Fruit fly (Drosophila melanogaster) whole organism, prepupa: Measurements from ENCODE around the gene CG15818.

Experiments used
- CG10669 ChIP-seq: fragments of 200-800 bp; sonication (Bioruptor generic); optimal IDR thresholded peaks from 3 replicates; lab custom pipeline; 2018; ENCODE audit warnings: missing biosample characterization, mild to moderate bottlenecking, missing genetic modification characterization, moderate library complexity
- CG11294 ChIP-seq: fragments of 200-800 bp; sonication (Bioruptor generic); IDR thresholded peaks from 2 replicates; pipeline ENCODE4 v1.3.6; 2022; ENCODE audit warnings: missing biosample characterization, missing genetic modification characterization
- CG11902 ChIP-seq: fragments of 200-800 bp; sonication (Bioruptor generic); optimal IDR thresholded peaks from 3 replicates; lab custom pipeline; 2016; ENCODE audit warnings: missing biosample characterization, missing genetic modification characterization
- CG15336 ChIP-seq: fragments of 200-800 bp; sonication (Bioruptor generic); IDR thresholded peaks from 2 replicates; pipeline ENCODE4 v1.3.6; 2022; ENCODE audit warnings: missing biosample characterization, missing genetic modification characterization
- CG1621 ChIP-seq: fragments of 200-800 bp; sonication (Bioruptor generic); optimal IDR thresholded peaks from 3 replicates; lab custom pipeline; 2018; ENCODE audit warnings: missing biosample characterization, mild to moderate bottlenecking, missing genetic modification characterization
- CG16779 ChIP-seq: fragments of 200-800 bp; sonication (Bioruptor generic); optimal IDR thresholded peaks from 3 replicates; lab custom pipeline; 2017; ENCODE audit warnings: missing biosample characterization, mild to moderate bottlenecking, missing genetic modification characterization
- CG34406 ChIP-seq: fragments of 200-800 bp; sonication (Bioruptor generic); optimal IDR thresholded peaks from 3 replicates; lab custom pipeline; 2016; ENCODE audit warnings: missing biosample characterization, missing genetic modification characterization
- CG4318 ChIP-seq: fragments of 200-800 bp; sonication (Bioruptor generic); optimal IDR thresholded peaks from 3 replicates; lab custom pipeline; 2017; ENCODE audit warnings: missing biosample characterization, mild to moderate bottlenecking, missing genetic modification characterization
- CG6163 ChIP-seq: fragments of 200-800 bp; sonication (Bioruptor generic); IDR thresholded peaks from 3 replicates; pipeline ENCODE4 v1.3.6; 2022; ENCODE audit warnings: missing biosample characterization, missing genetic modification characterization
- CG6276 ChIP-seq: fragments of 200-800 bp; sonication (Bioruptor generic); optimal IDR thresholded peaks from 2 replicates; lab custom pipeline; 2017; ENCODE audit warnings: missing biosample characterization, mild to moderate bottlenecking, missing genetic modification characterization
- CG6792 ChIP-seq: fragments of 200-800 bp; sonication (Bioruptor generic); optimal IDR thresholded peaks from 3 replicates; lab custom pipeline; 2016; ENCODE audit warnings: missing biosample characterization, missing genetic modification characterization
- CG6808 ChIP-seq: fragments of 200-800 bp; sonication (Bioruptor generic); optimal IDR thresholded peaks from 3 replicates; lab custom pipeline; 2017; ENCODE audit warnings: missing biosample characterization, missing genetic modification characterization, mild to moderate bottlenecking, moderate library complexity, missing genetic modification reagents
- CG6854 ChIP-seq: fragments of 200-800 bp; sonication (Bioruptor generic); optimal IDR thresholded peaks from 2 replicates; lab custom pipeline; 2017; ENCODE audit warnings: missing biosample characterization, mild to moderate bottlenecking, missing genetic modification characterization
- CG7368 ChIP-seq: fragments of 200-800 bp; sonication (Bioruptor generic); optimal IDR thresholded peaks from 3 replicates; lab custom pipeline; 2016; ENCODE audit warnings: missing biosample characterization, missing genetic modification characterization
- CG8319 ChIP-seq: fragments of 200-800 bp; sonication (Bioruptor generic); optimal IDR thresholded peaks from 3 replicates; lab custom pipeline; 2016; ENCODE audit warnings: missing biosample characterization, missing genetic modification characterization
- CG8632 ChIP-seq: fragments of 200-800 bp; sonication (Bioruptor generic); optimal IDR thresholded peaks from 3 replicates; lab custom pipeline; 2016; ENCODE audit warnings: missing biosample characterization, missing genetic modification characterization
- CG9139 ChIP-seq: fragments of 200-800 bp; sonication (Bioruptor generic); optimal IDR thresholded peaks from 3 replicates; lab custom pipeline; 2017; ENCODE audit warnings: missing biosample characterization, mild to moderate bottlenecking, missing genetic modification characterization
- Eip75B ChIP-seq: fragments of 200-800 bp; sonication (Bioruptor generic); optimal IDR thresholded peaks from 3 replicates; lab custom pipeline; 2016; ENCODE audit warnings: missing biosample characterization, missing genetic modification characterization
- Eip78C ChIP-seq: fragments of 200-800 bp; sonication (Bioruptor generic); peaks from one replicate; lab custom pipeline; 2016; ENCODE audit warnings: missing biosample characterization, missing genetic modification characterization
- Eip93F ChIP-seq: fragments of 200-800 bp; sonication (Bioruptor generic); optimal IDR thresholded peaks from 2 replicates; lab custom pipeline; 2016; ENCODE audit warnings: missing biosample characterization, mild to moderate bottlenecking, missing genetic modification characterization
- Ets21C ChIP-seq: fragments of 200-800 bp; sonication (Bioruptor generic); optimal IDR thresholded peaks from 3 replicates; lab custom pipeline; 2016; ENCODE audit warnings: missing biosample characterization, missing genetic modification characterization
- Ets96B ChIP-seq: fragments of 200-800 bp; optimal IDR thresholded peaks from 2 replicates; lab custom pipeline; 2019; ENCODE audit warnings: missing biosample characterization, mild to moderate bottlenecking, missing genetic modification characterization, moderate library complexity
- Gug ChIP-seq: fragments of 200-800 bp; sonication (Bioruptor generic); IDR thresholded peaks from 2 replicates; pipeline ENCODE4 v1.3.6; 2022; ENCODE audit warnings: missing biosample characterization, missing genetic modification characterization
- Hr38 ChIP-seq: sonication (Bioruptor generic); optimal IDR thresholded peaks from 2 replicates; lab custom pipeline; 2016; ENCODE audit warnings: missing biosample characterization, missing genetic modification characterization
- Hr39 ChIP-seq: fragments of 200-800 bp; sonication (Bioruptor generic); optimal IDR thresholded peaks from 2 replicates; lab custom pipeline; 2016; ENCODE audit warnings: missing biosample characterization, missing genetic modification characterization
- Hr4 ChIP-seq: fragments of 200-800 bp; sonication (Bioruptor generic); optimal IDR thresholded peaks from 3 replicates; lab custom pipeline; 2016; ENCODE audit warnings: missing biosample characterization, missing genetic modification characterization
- Lpt ChIP-seq: fragments of 200-800 bp; sonication (Bioruptor generic); optimal IDR thresholded peaks from 3 replicates; lab custom pipeline; 2016; ENCODE audit warnings: missing biosample characterization, missing genetic modification characterization
- Met ChIP-seq: fragments of 200-800 bp; sonication (Bioruptor generic); optimal IDR thresholded peaks from 3 replicates; lab custom pipeline; 2016; ENCODE audit warnings: missing biosample characterization, missing genetic modification characterization
- OdsH ChIP-seq: fragments of 200-800 bp; sonication (Bioruptor generic); optimal IDR thresholded peaks from 3 replicates; lab custom pipeline; 2016; ENCODE audit warnings: missing biosample characterization, missing genetic modification characterization
- Smox ChIP-seq: fragments of 200-800 bp; sonication (Bioruptor generic); optimal IDR thresholded peaks from 3 replicates; lab custom pipeline; 2016; ENCODE audit warnings: missing biosample characterization, missing genetic modification characterization
- Sox102F ChIP-seq: fragments of 200-800 bp; sonication (Bioruptor generic); optimal IDR thresholded peaks from 2 replicates; lab custom pipeline; 2016; ENCODE audit warnings: missing biosample characterization, mild to moderate bottlenecking, missing genetic modification characterization
- Sox14 ChIP-seq: fragments of 200-800 bp; sonication (Bioruptor generic); optimal IDR thresholded peaks from 3 replicates; lab custom pipeline; 2016; ENCODE audit warnings: missing biosample characterization, missing genetic modification characterization
- achi ChIP-seq: fragments of 200-800 bp; sonication (Bioruptor generic); optimal IDR thresholded peaks from 3 replicates; lab custom pipeline; 2016; ENCODE audit warnings: missing biosample characterization, missing genetic modification characterization
- cyc ChIP-seq: fragments of 200-800 bp; sonication (Bioruptor generic); optimal IDR thresholded peaks from 3 replicates; lab custom pipeline; 2016; ENCODE audit warnings: missing biosample characterization, missing genetic modification characterization
- dac ChIP-seq: fragments of 200-800 bp; sonication (Bioruptor generic); optimal IDR thresholded peaks from 2 replicates; lab custom pipeline; 2017; ENCODE audit warnings: missing biosample characterization, mild to moderate bottlenecking, missing genetic modification characterization
- dsx ChIP-seq: fragments of 200-800 bp; optimal IDR thresholded peaks from 3 replicates; lab custom pipeline; 2019; ENCODE audit warnings: missing biosample characterization, mild to moderate bottlenecking, missing genetic modification characterization, moderate library complexity; ENCODE audit not compliant: poor library complexity, severe bottlenecking
- eg ChIP-seq: fragments of 200-800 bp; sonication (Bioruptor generic); IDR thresholded peaks from 3 replicates; pipeline ENCODE4 v1.3.6; 2022; ENCODE audit warnings: missing biosample characterization, missing genetic modification characterization
- esn ChIP-seq: fragments of 200-800 bp; sonication (Bioruptor generic); optimal IDR thresholded peaks from 2 replicates; lab custom pipeline; 2016; ENCODE audit warnings: missing biosample characterization, mild to moderate bottlenecking, missing genetic modification characterization, moderate library complexity
- fd59A ChIP-seq: fragments of 200-800 bp; sonication (Bioruptor generic); optimal IDR thresholded peaks from 2 replicates; lab custom pipeline; 2017; ENCODE audit warnings: missing biosample characterization, mild to moderate bottlenecking, missing genetic modification characterization, missing genetic modification reagents
- fd85E ChIP-seq: fragments of 200-800 bp; sonication (Bioruptor generic); optimal IDR thresholded peaks from 3 replicates; lab custom pipeline; 2016; ENCODE audit warnings: missing biosample characterization, missing genetic modification characterization
- fkh ChIP-seq: fragments of 200-800 bp; sonication (Bioruptor generic); optimal IDR thresholded peaks from 3 replicates; lab custom pipeline; 2017; ENCODE audit warnings: missing biosample characterization, mild to moderate bottlenecking, missing genetic modification characterization, moderate library complexity
- lz ChIP-seq: fragments of 200-800 bp; sonication (Bioruptor generic); optimal IDR thresholded peaks from 3 replicates; lab custom pipeline; 2016; ENCODE audit warnings: missing biosample characterization, missing genetic modification characterization
- net ChIP-seq: fragments of 200-800 bp; sonication (Bioruptor generic); optimal IDR thresholded peaks from 3 replicates; lab custom pipeline; 2016; ENCODE audit warnings: missing biosample characterization, missing genetic modification characterization
- salr ChIP-seq, 2 experiments: fragments of 200-800 bp; sonication (Bioruptor generic); optimal IDR thresholded peaks; 3 replicates each; lab custom pipeline; 2016 to 2018; ENCODE audit warnings: missing biosample characterization in 2 of 2, missing genetic modification characterization in 2 of 2, mild to moderate bottlenecking in 1 of 2
- ss ChIP-seq, 2 experiments: fragments of 200-800 bp; sonication (Bioruptor generic); optimal IDR thresholded peaks; 2 replicates in 1 of 2; 3 replicates in 1 of 2; lab custom pipeline; 2017 to 2018; ENCODE audit warnings: mild to moderate bottlenecking in 2 of 2, missing biosample characterization in 2 of 2, missing genetic modification characterization in 2 of 2, moderate library complexity in 1 of 2
- svp ChIP-seq: fragments of 200-800 bp; sonication (Bioruptor generic); peaks from one replicate; lab custom pipeline; 2016; ENCODE audit warnings: missing biosample characterization, missing genetic modification characterization
- topi ChIP-seq: fragments of 200-800 bp; sonication (Bioruptor generic); optimal IDR thresholded peaks from 3 replicates; lab custom pipeline; 2016; ENCODE audit warnings: missing biosample characterization, missing genetic modification characterization

CG15818 gene

DNA sequence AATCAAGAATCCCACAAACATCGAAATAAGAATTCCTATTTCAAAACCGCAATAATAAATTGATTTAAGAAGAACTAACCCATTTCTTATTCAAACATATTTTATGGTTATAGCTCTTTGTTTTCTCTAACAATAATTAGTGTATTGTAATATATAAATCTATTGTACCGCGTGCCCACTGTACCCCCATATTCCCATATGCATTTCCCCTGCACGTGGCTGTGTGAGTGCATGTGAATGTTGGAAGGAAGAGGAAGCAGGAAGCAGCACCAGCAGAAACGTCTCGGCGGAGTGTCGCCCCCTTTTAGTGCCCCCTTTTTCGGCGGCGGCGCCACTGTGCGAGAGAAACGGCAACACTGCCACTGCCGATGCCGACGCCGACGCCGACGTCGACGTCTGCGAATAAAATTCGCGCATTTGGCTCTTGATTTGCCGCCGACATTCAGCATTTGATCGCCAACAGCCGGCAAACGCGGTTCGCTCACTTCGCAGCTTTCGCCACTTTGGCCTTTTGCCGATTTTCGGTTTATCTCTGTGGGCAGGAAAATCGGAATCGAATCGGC, 12.7 kb downstream of the CG15818 start (continued):
- TF ChIP-seq ss (GFP tag; optimal IDR thresholded peaks at IDR 0.05; lab: Kevin White, UChicago): peak; percentile 66 to 70
- peak; percentile 57 for TF ChIP-seq CG6808 (GFP tag; lab: Kevin White, UChicago)
- peak; percentile 1 for TF ChIP-seq Hr38 (GFP tag; lab: Kevin White, UChicago)
- TF ChIP-seq Hr4 (GFP tag; lab: Kevin White, UChicago): peak; percentile 72
- TF ChIP-seq CG15336 (GFP tag; lab: Robert Waterston, UW): peak; percentile 84
- TF ChIP-seq CG6792: peak; percentile 64
- peak; percentile 86 for TF ChIP-seq svp (GFP tag; lab: Kevin White, UChicago)
- peak; percentile 79 for TF ChIP-seq dsx (GFP tag; lab: Kevin White, UChicago)
- peak; percentile 63 for TF ChIP-seq CG8632
- TF ChIP-seq esn (GFP tag; lab: Kevin White, UChicago): peak; percentile 63
- TF ChIP-seq CG4318 (GFP tag; lab: Kevin White, UChicago): peak; percentile 3
- peak; percentile 74 for TF ChIP-seq Smox
- peak; percentile 60; the same call in 1 of the 2 replicates for TF ChIP-seq CG11294 (GFP tag; lab: Robert Waterston, UW)
- peak; percentile 95 for TF ChIP-seq Eip78C (GFP tag; lab: Kevin White, UChicago)
- TF ChIP-seq CG16779: peak; percentile 59
- peak; percentile 64 for TF ChIP-seq lz
- TF ChIP-seq Eip93F (GFP tag; lab: Kevin White, UChicago): peak; percentile 79
- peak; percentile 82 for TF ChIP-seq CG6163
- peak; percentile 60 for TF ChIP-seq cyc
- TF ChIP-seq CG11902 (GFP tag; lab: Kevin White, UChicago): peak; percentile 22
- TF ChIP-seq fd85E: no peak
- peak; percentile 76 for TF ChIP-seq achi (GFP tag; lab: Kevin White, UChicago)
- peak; percentile 62 for TF ChIP-seq net (GFP tag; lab: Kevin White, UChicago)
- peak; percentile 73 for TF ChIP-seq Lpt (GFP tag; lab: Kevin White, UChicago)
- peak; percentile 68 for TF ChIP-seq Sox14 (GFP tag; lab: Kevin White, UChicago)
- peak; percentile 13 for TF ChIP-seq CG8319
- peak; percentile 71 for TF ChIP-seq OdsH (GFP tag; lab: Kevin White, UChicago)
- peak; percentile 37 for TF ChIP-seq Gug (GFP tag; lab: Robert Waterston, UW)
- peak; percentile 65 for TF ChIP-seq CG10669 (GFP tag; lab: Kevin White, UChicago)
- peak; percentile 64 for TF ChIP-seq Eip75B
- peak; percentile 49 for TF ChIP-seq fd59A

DNA sequence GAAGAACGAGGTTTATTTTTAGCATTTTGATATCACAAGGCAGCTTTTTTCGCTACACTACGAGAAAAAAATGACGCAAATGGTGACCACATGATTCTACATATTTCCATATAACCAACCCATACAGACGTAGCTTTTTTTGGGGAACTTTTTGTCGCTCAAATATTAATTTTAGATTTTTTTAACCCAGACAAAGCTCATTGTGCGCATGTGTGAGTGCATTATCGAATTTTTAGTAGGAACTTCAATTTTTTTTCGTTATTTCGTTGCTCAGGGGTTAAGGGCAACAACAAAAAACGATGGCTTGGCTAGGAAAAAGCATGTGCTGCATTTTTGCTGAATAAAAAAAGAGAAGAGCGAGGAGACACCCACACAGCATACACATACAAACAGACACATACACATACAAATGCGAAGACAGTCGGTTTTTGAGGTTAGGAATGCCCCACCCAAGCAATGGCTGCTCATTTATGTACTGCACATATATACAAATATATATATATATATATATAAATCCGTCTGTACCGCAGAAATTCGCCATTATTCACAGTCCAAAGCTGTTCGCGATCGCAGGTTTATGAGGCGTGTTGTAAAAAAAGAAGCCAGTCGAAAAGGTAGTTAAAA, 13.7 kb downstream of the CG15818 start:
- TF ChIP-seq ss (GFP tag; optimal IDR thresholded peaks at IDR 0.05; lab: Kevin White, UChicago) (no peak), fd85E (no peak), CG6854 (GFP tag; lab: Kevin White, UChicago) (no peak), Hr39 (GFP tag; lab: Kevin White, UChicago) (peak; percentile 64), fkh (no peak), CG9139 (no peak), CG11902 (GFP tag; lab: Kevin White, UChicago) (no peak), CG8632 (peak; percentile 43), CG6276 (no peak), Ets96B (tag; lab: Kevin White, UChicago) (peak; percentile 36), topi (peak; percentile 42), salr (GFP tag; optimal IDR thresholded peaks at IDR 0.05; lab: Kevin White, UChicago) (peak in 1 of 2 experiments; percentile 60), CG4318 (GFP tag; lab: Kevin White, UChicago) (peak; percentile 43), cyc (peak; percentile 35), CG11294 (GFP tag; lab: Robert Waterston, UW) (no peak), esn (GFP tag; lab: Kevin White, UChicago) (peak; percentile 1), CG6163 (peak; percentile 57), CG8319 (peak; percentile 4), dac (peak; percentile 29), CG1621 (tag; lab: Kevin White, UChicago) (peak; percentile 37), Eip75B (peak; percentile 53), Eip93F (GFP tag; lab: Kevin White, UChicago) (no peak), OdsH (GFP tag; lab: Kevin White, UChicago) (peak; percentile 64), Ets21C (no peak), eg (GFP tag; lab: Robert Waterston, UW) (peak; percentile 71; the same call in 2 of the 3 replicates), CG7368 (no peak), CG34406 (GFP tag; lab: Kevin White, UChicago) (no peak), Eip78C (GFP tag; lab: Kevin White, UChicago) (peak; percentile 87), Met (peak; percentile 31), lz (peak; percentile 50), Hr38 (GFP tag; lab: Kevin White, UChicago) (no peak), Sox102F (GFP tag; lab: Kevin White, UChicago) (peak; percentile 19)
